Fruit fly (Drosophila melanogaster) whole organism: Measurements from ENCODE around the gene zf30C.

ENCODE experiments used
- CG8478 ChIP-seq: fragments of >200 bp; optimal IDR thresholded peaks from 2 replicates; lab custom pipeline; 2018; ENCODE audit warnings: inconsistent platforms
- Dll ChIP-seq: fragments of >200 bp; optimal IDR thresholded peaks from 2 replicates; lab custom pipeline; 2017
- EcR ChIP-seq, 2 experiments: fragments of >200 bp; optimal IDR thresholded peaks; 2 replicates each; lab custom pipeline; 2017; ENCODE audit warnings: missing biosample characterization in 2 of 2, missing genetic modification characterization in 2 of 2, missing genetic modification reagents in 2 of 2
- pan ChIP-seq: fragments of >200 bp; optimal IDR thresholded peaks from 2 replicates; lab custom pipeline; 2017
- psq ChIP-seq: fragments of >200 bp; optimal IDR thresholded peaks from 2 replicates; lab custom pipeline; 2017
- usp ChIP-seq: fragments of >200 bp; optimal IDR thresholded peaks from 2 replicates; lab custom pipeline; 2017; ENCODE audit warnings: missing biosample characterization, missing genetic modification characterization, mixed read lengths

DNA sequence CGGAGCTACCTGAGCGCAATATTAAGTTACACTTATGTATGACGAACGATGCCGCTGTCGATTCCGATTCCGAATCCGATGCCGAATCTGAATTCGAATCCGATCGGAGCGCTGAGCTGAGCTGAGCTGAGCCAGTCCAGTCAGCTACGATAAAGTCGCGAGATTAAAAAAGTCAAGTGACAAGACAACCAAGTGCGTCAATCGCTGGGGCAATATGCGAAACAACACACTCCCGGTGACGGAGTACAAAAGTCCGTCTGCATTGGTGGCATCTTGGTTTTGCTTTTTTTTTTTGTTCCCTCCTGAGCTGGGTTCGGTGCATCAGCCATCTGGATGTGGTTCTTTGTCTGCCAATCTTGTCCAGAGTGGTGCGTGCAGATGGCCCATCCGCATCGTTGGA is 21.6 kb downstream of the zf30C start:
- TF ChIP-seq usp (GFP tag; lab: Kevin White, UChicago) (no peak), pan (lab: Kevin White, UChicago) (no peak), EcR (GFP tag; optimal IDR thresholded peaks at IDR 0.05; lab: Kevin White, UChicago) (no peak), psq (lab: Kevin White, UChicago) (no peak), CG8478 (lab: Kevin White, UChicago) (no peak), Dll (no peak)
